Worm (Caenorhabditis elegans): ENCODE results near the gene gphr-2.

The gphr-2 gene

DNA sequence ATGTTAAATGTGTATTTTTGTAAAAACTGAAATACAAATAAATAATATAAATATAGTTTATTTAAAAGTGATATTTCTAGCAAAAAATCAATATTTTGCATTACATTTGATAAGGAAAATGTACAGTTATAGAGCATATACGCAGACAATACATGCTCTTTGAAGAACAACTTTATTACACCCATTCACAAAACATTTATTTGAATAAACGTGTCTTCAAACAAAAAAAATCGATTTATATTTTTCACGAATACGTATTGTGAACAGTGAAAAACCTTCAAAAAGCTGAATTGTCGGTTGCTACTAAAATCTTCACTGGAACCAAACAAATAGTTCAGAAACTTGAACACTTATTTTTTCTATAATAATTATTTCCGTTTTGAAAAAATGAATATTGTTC is 40.0 kb upstream of the gphr-2 start, which contains the start of gene K04G11.3:
TSS of gene K04G11.3 (minus strand) at position 101 of the 400 bp plus-strand sequence.
- no peak for TF ChIP-seq dve-1 (tag; optimal IDR thresholded peaks at IDR 0.05)

DNA sequence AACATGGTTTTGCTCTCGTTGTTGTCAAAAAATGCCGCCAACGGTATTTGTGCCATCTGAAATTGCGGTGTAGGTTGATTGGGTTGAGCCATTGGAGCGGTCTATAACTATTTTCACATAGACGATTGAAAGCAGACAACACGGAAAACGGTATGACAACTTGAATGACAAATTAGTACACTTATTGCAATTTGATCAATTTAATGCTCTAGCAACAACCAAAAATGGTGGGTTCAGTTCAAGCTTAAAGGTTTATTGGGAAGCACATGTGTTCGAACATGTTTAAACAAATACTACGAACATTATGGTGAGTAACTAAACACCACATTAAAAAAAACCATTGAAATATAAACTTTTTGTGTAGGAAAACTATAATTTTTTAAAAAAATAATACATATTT is 32.8 kb upstream of the gphr-2 start, which contains the start of gene sel-7:
TSS of gene sel-7 (minus strand) at position 101 of the 400 bp plus-strand sequence.
- TF ChIP-seq dmd-4 (tag; optimal IDR thresholded peaks at IDR 0.05; ENCODE audit: borderline replicate concordance) (no peak), nhr-232 (tag; optimal IDR thresholded peaks at IDR 0.05) (no peak), pros-1 (tag; optimal IDR thresholded peaks at IDR 0.05) (no peak), lin-11 (tag; optimal IDR thresholded peaks at IDR 0.05) (no peak)

DNA sequence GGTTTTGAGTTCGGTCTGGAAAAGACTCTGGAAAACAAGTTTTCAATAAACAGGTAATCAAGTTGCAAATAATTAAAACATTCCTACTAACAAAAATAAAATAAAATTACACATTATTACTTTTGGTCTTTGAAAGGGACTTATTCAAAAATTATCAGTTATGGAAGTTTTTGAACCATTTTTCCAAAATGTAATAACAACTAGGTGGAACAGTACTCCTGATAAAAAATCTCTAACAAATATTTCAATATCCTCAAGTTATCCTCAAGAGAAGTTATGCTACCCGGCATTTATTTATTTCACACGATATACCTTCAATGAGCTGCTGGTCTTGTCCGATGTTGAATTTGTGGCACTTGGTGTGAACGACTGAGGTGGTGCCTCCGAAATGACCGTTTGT is 32.2 kb upstream of the gphr-2 start:
- no peak for TF ChIP-seq elt-4 (tag; optimal IDR thresholded peaks at IDR 0.05)
- TF ChIP-seq C08G9.2 (tag; optimal IDR thresholded peaks at IDR 0.05), result no peak

ce11 chrX:14338896-14339295 is 31.3 kb upstream of the gphr-2 start:
- no peak for TF ChIP-seq hlh-8 (tag; optimal IDR thresholded peaks at IDR 0.05)
- TF ChIP-seq ceh-30 (tag; optimal IDR thresholded peaks at IDR 0.05), result no peak
- TF ChIP-seq ceh-31 (tag; optimal IDR thresholded peaks at IDR 0.05), result no peak
- no peak for TF ChIP-seq ceh-6 (GFP tag; optimal IDR thresholded peaks at IDR 0.05)
- no peak for TF ChIP-seq pqm-1 (tag; optimal IDR thresholded peaks at IDR 0.05)
- TF ChIP-seq tbx-2 (tag; optimal IDR thresholded peaks at IDR 0.05), result no peak
- TF ChIP-seq ceh-22 (tag; optimal IDR thresholded peaks at IDR 0.05), result no peak
- no peak for TF ChIP-seq hlh-6 (tag; optimal IDR thresholded peaks at IDR 0.05)
- TF ChIP-seq hlh-15 (tag; optimal IDR thresholded peaks at IDR 0.05), result no peak

- TF ChIP-seq ceh-14 (tag; optimal IDR thresholded peaks at IDR 0.05) (no peak), dve-1 (tag; optimal IDR thresholded peaks at IDR 0.05) (no peak), ttx-3 (tag; optimal IDR thresholded peaks at IDR 0.05) (no peak), ceh-45 (GFP tag; IDR thresholded peaks at IDR 0.05) (no peak), K02D7.2 (tag; optimal IDR thresholded peaks at IDR 0.05) (no peak), pax-1 (tag; optimal IDR thresholded peaks at IDR 0.05) (no peak), fkh-10 (GFP tag; optimal IDR thresholded peaks at IDR 0.05) (no peak), ceh-34 (tag; optimal IDR thresholded peaks at IDR 0.05) (no peak), hlh-13 (GFP tag; optimal IDR thresholded peaks at IDR 0.05) (no peak), gmeb-2 (tag; optimal IDR thresholded peaks at IDR 0.05) (no peak), ceh-30 (tag; optimal IDR thresholded peaks at IDR 0.05) (no peak), ceh-48 (tag; optimal IDR thresholded peaks at IDR 0.05) (no peak), nhr-11 (tag; optimal IDR thresholded peaks at IDR 0.05) (no peak), madf-2 (tag; optimal IDR thresholded peaks at IDR 0.05) (no peak)
These were observed 28.1 kb upstream of the gphr-2 start for ce11 chrX:14335621-14336020.

DNA sequence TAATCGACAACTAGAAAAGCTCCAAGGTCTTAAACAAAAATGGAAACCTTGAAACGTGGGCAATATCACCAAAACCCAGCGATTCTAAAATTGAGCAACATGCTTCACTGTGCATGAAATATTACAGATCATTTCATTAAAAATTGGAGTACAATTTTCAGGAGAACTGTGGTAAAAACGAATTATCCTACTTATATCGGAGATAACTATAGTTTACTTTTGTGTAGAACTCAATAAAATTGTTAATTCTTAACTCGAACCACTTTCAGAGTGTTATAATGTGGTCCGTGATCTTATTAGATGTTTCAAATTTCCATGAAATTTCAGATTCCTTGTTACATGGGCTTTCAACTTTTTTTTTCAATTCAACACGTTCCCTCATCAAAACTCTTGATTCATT is 27.7 kb upstream of the gphr-2 start, which contains the start of gene K04G11.1:
TSS of gene K04G11.1 (plus strand) at position 301 of the 400 bp plus-strand sequence.
- TF ChIP-seq eyg-1 (tag; optimal IDR thresholded peaks at IDR 0.05), result no peak
- no peak for TF ChIP-seq fax-1 (tag; optimal IDR thresholded peaks at IDR 0.05)
- no peak for TF ChIP-seq hlh-8 (tag; optimal IDR thresholded peaks at IDR 0.05)
- TF ChIP-seq hlh-13 (GFP tag; optimal IDR thresholded peaks at IDR 0.05), result no peak
- no peak for TF ChIP-seq hlh-15 (tag; optimal IDR thresholded peaks at IDR 0.05)
- TF ChIP-seq tbx-2 (tag; optimal IDR thresholded peaks at IDR 0.05), result no peak
- TF ChIP-seq sox-4 (tag; optimal IDR thresholded peaks at IDR 0.05), result no peak
- no peak for TF ChIP-seq hlh-30 (tag; optimal IDR thresholded peaks at IDR 0.05; ENCODE audit: insufficient read depth)
- no peak for TF ChIP-seq ceh-18 (tag; optimal IDR thresholded peaks at IDR 0.05)
- TF ChIP-seq pat-9 (tag; optimal IDR thresholded peaks at IDR 0.05), result no peak
- no peak for TF ChIP-seq fkh-10 (GFP tag; optimal IDR thresholded peaks at IDR 0.05)
- TF ChIP-seq madf-2 (tag; optimal IDR thresholded peaks at IDR 0.05), result no peak
- no peak for TF ChIP-seq unc-86 (tag; optimal IDR thresholded peaks at IDR 0.05)
- TF ChIP-seq nhr-11 (tag; optimal IDR thresholded peaks at IDR 0.05), result no peak
- no peak for TF ChIP-seq pha-2 (tag; optimal IDR thresholded peaks at IDR 0.05)
- TF ChIP-seq ztf-16 (tag; optimal IDR thresholded peaks at IDR 0.05), result no peak
- TF ChIP-seq ceh-30 (tag; optimal IDR thresholded peaks at IDR 0.05), result no peak
- no peak for TF ChIP-seq lim-6 (tag; optimal IDR thresholded peaks at IDR 0.05)
- no peak for TF ChIP-seq ama-1 (optimal IDR thresholded peaks at IDR 0.05)
